Worm (Caenorhabditis elegans): ENCODE data around the gene pac-1.

ce11 chrIII:8473292-8473691 is 21.5 kb upstream of the pac-1 start:
- no peak for TF ChIP-seq dpff-1 (tag; optimal IDR thresholded peaks at IDR 0.05)
- no peak for TF ChIP-seq lir-1 (GFP tag; conservative IDR thresholded peaks at IDR 0.05)
- TF ChIP-seq unc-62 (GFP tag; optimal IDR thresholded peaks at IDR 0.05): no peak
- TF ChIP-seq ama-1 (optimal IDR thresholded peaks at IDR 0.05): no peak
- TF ChIP-seq ama-1 (GFP tag; optimal IDR thresholded peaks at IDR 0.05): no peak
- TF ChIP-seq ztf-22 (GFP tag; optimal IDR thresholded peaks at IDR 0.05): no peak
- peak; percentile 82 for TF ChIP-seq him-1 (tag; optimal IDR thresholded peaks at IDR 0.05)

Data from whole organism, young adult.